Worm (Caenorhabditis elegans): ENCODE results near the gene dhp-2.

Gene dhp-2

ce11 chrIV:9994895-9995394, 17.0 kb downstream of the dhp-2 start, which contains the start of gene uba-1 (continued):
- TF ChIP-seq mcd-1 (GFP tag; IDR thresholded peaks at IDR 0.05) (peak; percentile 58; the same call in 1 of the 2 replicates), nfyb-1 (GFP tag; IDR thresholded peaks at IDR 0.05) (peak; percentile 85), let-607 (tag; optimal IDR thresholded peaks at IDR 0.05) (peak; percentile 24 to 30), aptf-3 (GFP tag; IDR thresholded peaks at IDR 0.05) (no peak), ztf-18 (tag; optimal IDR thresholded peaks at IDR 0.05) (no peak), B0261.1 (tag; optimal IDR thresholded peaks at IDR 0.05) (no peak), ceh-58 (GFP tag; IDR thresholded peaks at IDR 0.05) (no peak), Y53G8AR.9 (GFP tag; conservative IDR thresholded peaks at IDR 0.05) (peak; percentile 89), Y67H2A.10 (GFP tag; conservative IDR thresholded peaks at IDR 0.05) (no peak), F52B5.7 (tag; optimal IDR thresholded peaks at IDR 0.05) (peak; percentile 35), C06A6.2 (GFP tag; conservative IDR thresholded peaks at IDR 0.05) (no peak; the same call in 1 of the 2 replicates), tbx-9 (tag; optimal IDR thresholded peaks at IDR 0.05; ENCODE audit: borderline replicate concordance) (no peak), K11D2.4 (GFP tag; IDR thresholded peaks at IDR 0.05) (0 out of 2 replicates have a peak, but pooled peaks have one; percentile 18), ama-1 (optimal IDR thresholded peaks at IDR 0.05) (no peak), ama-1 (GFP tag; optimal IDR thresholded peaks at IDR 0.05) (peak; percentile 28 to 37), D2030.7 (GFP tag; IDR thresholded peaks at IDR 0.05) (peak; percentile 68), K12H6.12 (tag; optimal IDR thresholded peaks at IDR 0.05) (no peak), gei-17 (GFP tag; optimal IDR thresholded peaks at IDR 0.05) (no peak), hlh-26 (GFP tag; conservative IDR thresholded peaks at IDR 0.05) (no peak), athp-1 (tag; optimal IDR thresholded peaks at IDR 0.05) (peak; percentile 53), tlf-1 (GFP tag; optimal IDR thresholded peaks at IDR 0.05) (peak; percentile 87), lin-35 (GFP tag; optimal IDR thresholded peaks at IDR 0.05) (peak; percentile 13 to 77 (median 48)), B0035.1 (tag; optimal IDR thresholded peaks at IDR 0.05) (no peak), hsf-1 (GFP tag; IDR thresholded peaks at IDR 0.05) (peak; percentile 97), snpc-1.1 (tag; optimal IDR thresholded peaks at IDR 0.05; ENCODE audit: insufficient read depth) (no peak), die-1 (tag; optimal IDR thresholded peaks at IDR 0.05) (peak; percentile 42), repo-1 (tag; optimal IDR thresholded peaks at IDR 0.05) (peak; percentile 84), xnd-1 (tag; optimal IDR thresholded peaks at IDR 0.05) (peak; percentile 75), tbp1 (GFP tag; optimal IDR thresholded peaks at IDR 0.05) (peak; percentile 42), lsy-27 (tag; optimal IDR thresholded peaks at IDR 0.05; ENCODE audit: borderline replicate concordance, insufficient read depth) (no peak), lin-26 (GFP tag; IDR thresholded peaks at IDR 0.05) (peak; percentile 11; the same call in 1 of the 2 replicates), attf-3 (GFP tag; conservative IDR thresholded peaks at IDR 0.05) (no peak), F10E7.11 (tag; optimal IDR thresholded peaks at IDR 0.05) (no peak), atf-7 (tag; optimal IDR thresholded peaks at IDR 0.05) (peak; percentile 48), let-526 (GFP tag; IDR thresholded peaks at IDR 0.05) (no peak), sea-2 (GFP tag; IDR thresholded peaks at IDR 0.05) (no peak), attf-6 (GFP tag; IDR thresholded peaks at IDR 0.05) (0 out of 2 replicates have a peak, but pooled peaks have one; percentile 25), hmg-20 (GFP tag; IDR thresholded peaks at IDR 0.05) (no peak), ZK185.1 (tag; optimal IDR thresholded peaks at IDR 0.05; ENCODE audit: poor library complexity, severe bottlenecking) (peak; percentile 87), madf-10 (tag; optimal IDR thresholded peaks at IDR 0.05) (peak; percentile 53), cebp-2 (GFP tag; IDR thresholded peaks at IDR 0.05) (no peak), efl-1 (GFP tag; optimal IDR thresholded peaks at IDR 0.05) (peak; percentile 94), lin-54 (GFP tag; optimal IDR thresholded peaks at IDR 0.05) (peak; percentile 79), egl-18 (GFP tag; IDR thresholded peaks at IDR 0.05) (no peak), snpc-3.4 (tag; optimal IDR thresholded peaks at IDR 0.05) (peak; percentile 42), aptf-2 (GFP tag; conservative IDR thresholded peaks at IDR 0.05) (0 out of 2 replicates have a peak, but pooled peaks have one; percentile 19), mxl-1 (tag; optimal IDR thresholded peaks at IDR 0.05) (no peak), dpl-1 (GFP tag; optimal IDR thresholded peaks at IDR 0.05) (peak; percentile 79)
